Worm (Caenorhabditis elegans) whole organism, L1 larva: ENCODE data around the gene gst-22.

Source experiments
- C04F5.9 ChIP-seq: sonication (generic microtip); optimal IDR thresholded peaks from 2 replicates; lab custom pipeline; 2016; ENCODE audit warnings: missing genetic modification characterization, missing compliant biosample characterization
- C34B4.2 ChIP-seq: sonication (generic microtip); optimal IDR thresholded peaks from 2 replicates; lab custom pipeline; 2017; ENCODE audit warnings: mild to moderate bottlenecking, missing genetic modification characterization, missing compliant biosample characterization
- Y116A8C.19 ChIP-seq: sonication (generic microtip); optimal IDR thresholded peaks from 2 replicates; lab custom pipeline; 2016; ENCODE audit warnings: missing compliant biosample characterization, missing genetic modification characterization, borderline replicate concordance
- alr-1 ChIP-seq: fragments of 200-800 bp; sonication (Bioruptor generic); optimal IDR thresholded peaks from 2 replicates; lab custom pipeline; 2018; ENCODE audit warnings: borderline replicate concordance, mild to moderate bottlenecking, missing genetic modification characterization, missing compliant biosample characterization
- ama-1 ChIP-seq: fragments of 150-350 bp; optimal IDR thresholded peaks from 2 replicates; lab custom pipeline; 2014
- ceh-88 ChIP-seq: fragments of 200-800 bp; sonication (Bioruptor generic); IDR thresholded peaks from 2 replicates; pipeline ENCODE4 v1.3.6; 2022; ENCODE audit warnings: missing genetic modification characterization, missing compliant biosample characterization
- ceh-90 ChIP-seq: sonication (generic microtip); optimal IDR thresholded peaks from 2 replicates; lab custom pipeline; 2016; ENCODE audit warnings: missing genetic modification characterization, missing compliant biosample characterization
- dpl-1 ChIP-seq, 3 experiments: fragments of 150-350 bp in 2 of 3; sonication (generic microtip) in 1 of 3; optimal IDR thresholded peaks; 2 replicates each; lab custom pipeline; 2014 to 2017; ENCODE audit warnings: missing biosample characterization in 3 of 3, missing genetic modification characterization in 3 of 3, missing genetic modification reagents in 3 of 3
- dsc-1 ChIP-seq: sonication (generic microtip); optimal IDR thresholded peaks from 2 replicates; lab custom pipeline; 2016; ENCODE audit warnings: mild to moderate bottlenecking, missing genetic modification characterization, missing compliant biosample characterization
- efl-3 ChIP-seq: fragments of 200-800 bp; sonication (Bioruptor generic); optimal IDR thresholded peaks from 2 replicates; lab custom pipeline; 2018; ENCODE audit warnings: mild to moderate bottlenecking, missing genetic modification characterization, missing compliant biosample characterization
- egl-27 ChIP-seq, 2 experiments: fragments of 150-350 bp in 1 of 2; sonication (generic microtip); optimal IDR thresholded peaks; 3 replicates each; lab custom pipeline; 2017 to 2018; ENCODE audit warnings: missing biosample characterization in 2 of 2, missing genetic modification characterization in 2 of 2, missing genetic modification reagents in 2 of 2
- elt-2 ChIP-seq: sonication (generic microtip); optimal IDR thresholded peaks from 2 replicates; lab custom pipeline; 2016; ENCODE audit warnings: missing genetic modification characterization, mild to moderate bottlenecking, inconsistent platforms, missing compliant biosample characterization, missing genetic modification reagents
- ets-5 ChIP-seq: fragments of 200-800 bp; sonication (Bioruptor generic); IDR thresholded peaks from 2 replicates; pipeline ENCODE4 v1.3.6; 2022; ENCODE audit warnings: missing genetic modification characterization, missing compliant biosample characterization
- fkh-10 ChIP-seq: sonication (generic microtip); optimal IDR thresholded peaks from 2 replicates; lab custom pipeline; 2017; ENCODE audit warnings: missing biosample characterization, missing genetic modification reagents, missing genetic modification characterization
- fkh-4 ChIP-seq: sonication (generic microtip); optimal IDR thresholded peaks from 2 replicates; lab custom pipeline; 2016; ENCODE audit warnings: missing compliant biosample characterization, missing genetic modification characterization, borderline replicate concordance
- fkh-8 ChIP-seq: sonication (generic microtip); optimal IDR thresholded peaks from 2 replicates; lab custom pipeline; 2016; ENCODE audit warnings: mild to moderate bottlenecking, missing genetic modification characterization, missing compliant biosample characterization
- grh-1 ChIP-seq: fragments of 200-800 bp; sonication (Bioruptor generic); IDR thresholded peaks from 2 replicates; pipeline ENCODE4 v1.3.6; 2022; ENCODE audit warnings: missing genetic modification reagents, missing genetic modification characterization, missing compliant biosample characterization
- hlh-17 ChIP-seq: fragments of 200-800 bp; sonication (Bioruptor generic); optimal IDR thresholded peaks from 2 replicates; lab custom pipeline; 2018; ENCODE audit warnings: missing genetic modification characterization, mild to moderate bottlenecking, missing compliant biosample characterization, moderate library complexity, borderline replicate concordance
- hpl-2 ChIP-seq: fragments of 150-350 bp; optimal IDR thresholded peaks from 2 replicates; lab custom pipeline; 2014; ENCODE audit warnings: missing biosample characterization, missing genetic modification reagents, missing genetic modification characterization
- irx-1 ChIP-seq: sonication (generic microtip); optimal IDR thresholded peaks from 2 replicates; lab custom pipeline; 2016; ENCODE audit warnings: missing genetic modification characterization, missing compliant biosample characterization
- jun-1 ChIP-seq: fragments of 150-350 bp; optimal IDR thresholded peaks from 2 replicates; lab custom pipeline; 2014; ENCODE audit warnings: missing biosample characterization, missing genetic modification reagents, missing genetic modification characterization
- lin-13 ChIP-seq: fragments of 150-350 bp; optimal IDR thresholded peaks from 2 replicates; lab custom pipeline; 2014; ENCODE audit warnings: missing biosample characterization, missing genetic modification reagents, missing genetic modification characterization
- lin-15B ChIP-seq: fragments of 150-350 bp; sonication (generic microtip); optimal IDR thresholded peaks from 3 replicates; lab custom pipeline; 2014; ENCODE audit warnings: missing biosample characterization, missing genetic modification characterization
- lir-3 ChIP-seq: sonication (generic microtip); optimal IDR thresholded peaks from 2 replicates; lab custom pipeline; 2016; ENCODE audit warnings: mild to moderate bottlenecking, missing genetic modification characterization, moderate library complexity, missing compliant biosample characterization; ENCODE audit not compliant: poor library complexity
- nhr-19 ChIP-seq: fragments of 200-800 bp; sonication (Bioruptor generic); conservative IDR thresholded peaks from 2 replicates; pipeline ENCODE4 v1.3.6; 2022; ENCODE audit warnings: missing genetic modification characterization, missing compliant biosample characterization
- nhr-20 ChIP-seq: sonication (generic microtip); optimal IDR thresholded peaks from 2 replicates; lab custom pipeline; 2016; ENCODE audit warnings: mild to moderate bottlenecking, missing genetic modification characterization, missing compliant biosample characterization
- nhr-237 ChIP-seq: fragments of 150-350 bp; optimal IDR thresholded peaks from 2 replicates; lab custom pipeline; 2014; ENCODE audit warnings: missing biosample characterization, missing genetic modification characterization
- nhr-71 ChIP-seq: sonication (generic microtip); optimal IDR thresholded peaks from 2 replicates; lab custom pipeline; 2016; ENCODE audit warnings: mild to moderate bottlenecking, missing genetic modification characterization, moderate library complexity, missing compliant biosample characterization
- nhr-77 ChIP-seq: fragments of 150-350 bp; optimal IDR thresholded peaks from 2 replicates; lab custom pipeline; 2014; ENCODE audit warnings: missing biosample characterization, missing genetic modification characterization
- nhr-84 ChIP-seq: sonication (generic microtip); optimal IDR thresholded peaks from 2 replicates; lab custom pipeline; 2017; ENCODE audit warnings: missing biosample characterization, missing genetic modification characterization
- nhr-85 ChIP-seq: sonication (generic microtip); peaks from one replicate; lab custom pipeline; 2016; ENCODE audit warnings: missing genetic modification characterization, inconsistent platforms, missing compliant biosample characterization
- pax-3 ChIP-seq: fragments of 200-800 bp; sonication (Bioruptor generic); optimal IDR thresholded peaks from 2 replicates; lab custom pipeline; 2018; ENCODE audit warnings: mild to moderate bottlenecking, missing genetic modification characterization, moderate library complexity, missing compliant biosample characterization
- rnt-1 ChIP-seq: sonication (generic microtip); optimal IDR thresholded peaks from 2 replicates; lab custom pipeline; 2016; ENCODE audit warnings: mild to moderate bottlenecking, missing genetic modification characterization, moderate library complexity, missing compliant biosample characterization
- tbx-2 ChIP-seq: sonication (generic microtip); optimal IDR thresholded peaks from 2 replicates; lab custom pipeline; 2016; ENCODE audit warnings: missing genetic modification characterization, missing compliant biosample characterization
- unc-130 ChIP-seq: fragments of 150-350 bp; optimal IDR thresholded peaks from 2 replicates; lab custom pipeline; 2017; ENCODE audit warnings: missing biosample characterization, missing genetic modification characterization, inconsistent platforms
- unc-86 ChIP-seq: sonication (generic microtip); optimal IDR thresholded peaks from 2 replicates; lab custom pipeline; 2016; ENCODE audit warnings: missing genetic modification characterization, missing compliant biosample characterization
- unc-98 ChIP-seq: fragments of 200-800 bp; sonication (Bioruptor generic); IDR thresholded peaks from 2 replicates; pipeline ENCODE4 v1.3.6; 2022; ENCODE audit warnings: missing genetic modification characterization, missing compliant biosample characterization
- xbp-1 ChIP-seq: sonication (generic microtip); optimal IDR thresholded peaks from 2 replicates; lab custom pipeline; 2016; ENCODE audit warnings: missing genetic modification characterization, missing compliant biosample characterization
- ztf-11 ChIP-seq, 2 experiments: sonication (generic microtip); optimal IDR thresholded peaks; 2 replicates each; lab custom pipeline; 2016 to 2017; ENCODE audit warnings: missing genetic modification characterization in 2 of 2, missing biosample characterization in 1 of 2, missing compliant biosample characterization in 1 of 2
- ztf-4 ChIP-seq: fragments of 150-350 bp; optimal IDR thresholded peaks from 2 replicates; lab custom pipeline; 2014; ENCODE audit warnings: missing biosample characterization, missing genetic modification characterization

Gene gst-22

DNA sequence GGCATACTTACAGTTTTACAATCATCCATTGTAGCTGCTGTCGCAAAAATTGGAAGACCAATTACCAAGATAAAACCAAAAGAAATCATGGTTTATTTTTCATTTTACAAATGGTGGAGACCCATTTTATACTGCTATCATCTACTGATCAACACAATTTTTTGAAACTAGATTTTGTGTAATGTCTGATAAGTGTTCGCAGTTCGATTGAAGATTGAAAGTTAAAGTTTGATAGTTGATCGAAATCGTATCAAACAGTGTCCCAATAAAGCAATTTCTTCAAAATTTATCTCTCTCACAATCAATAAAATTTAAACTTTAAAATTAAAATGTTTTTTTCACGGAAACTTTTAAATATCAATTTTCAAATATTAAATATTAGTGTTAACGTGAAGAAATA lies 39.0 kb upstream of the gst-22 start, which contains the start of gene T13F3.6:
Gene T13F3.6 (minus strand): TSS at position 101 of the 400 bp plus-strand sequence.
- no peak for TF ChIP-seq ama-1 (lab: Kevin White, UChicago)
- no peak for TF ChIP-seq efl-3 (GFP tag; lab: Kevin White, UChicago)
- no peak for TF ChIP-seq xbp-1 (tag; lab: Kevin White, UChicago)
- TF ChIP-seq fkh-10 (GFP tag; lab: Kevin White, UChicago) = no peak
- TF ChIP-seq nhr-77 (tag; lab: Kevin White, UChicago) = no peak
- TF ChIP-seq nhr-19 = no peak
- TF ChIP-seq ets-5 = no peak
- TF ChIP-seq unc-130 = no peak
- TF ChIP-seq nhr-84 (tag; lab: Kevin White, UChicago) = no peak
- TF ChIP-seq ceh-90 (tag; lab: Kevin White, UChicago) = no peak
- no peak for TF ChIP-seq C34B4.2 (tag; lab: Kevin White, UChicago)
- TF ChIP-seq ztf-4 (tag; lab: Kevin White, UChicago) = no peak
- no peak for TF ChIP-seq Y116A8C.19 (tag; lab: Kevin White, UChicago)
- no peak for TF ChIP-seq grh-1 (GFP tag; lab: Robert Waterston, UW)
- no peak for TF ChIP-seq lir-3 (tag; lab: Kevin White, UChicago)
- no peak for TF ChIP-seq ztf-11 (tag; optimal IDR thresholded peaks at IDR 0.05; lab: Kevin White, UChicago)
- no peak for TF ChIP-seq hpl-2 (GFP tag; lab: Kevin White, UChicago)
- TF ChIP-seq, all 84 proteins: peak for 0

DNA sequence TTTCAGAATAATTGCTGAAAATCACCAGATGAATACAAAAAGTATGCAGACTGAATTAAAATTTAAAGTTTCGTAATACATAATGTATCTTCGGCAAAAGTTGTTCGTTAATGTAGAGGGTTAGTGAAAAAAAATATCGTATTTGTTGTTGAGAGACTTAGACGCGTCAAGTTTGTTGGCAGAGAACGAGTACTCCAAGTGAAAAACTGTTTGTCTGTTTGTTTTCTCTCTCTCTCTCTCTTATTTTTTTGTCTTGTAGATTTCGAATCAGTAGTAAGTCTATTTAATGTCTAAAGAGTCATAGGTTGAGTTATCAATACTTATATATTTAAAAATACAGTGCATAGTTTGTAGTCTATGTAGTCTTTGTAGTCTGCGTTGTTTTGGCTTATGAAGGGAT lies 37.5 kb upstream of the gst-22 start, which contains the start of the genes fbxa-2 and T13F3.8:
Gene fbxa-2 (minus strand): TSS at position 101 of the 400 bp plus-strand sequence.
Gene T13F3.8 (plus strand): TSS at position 245 of the 400 bp plus-strand sequence.
- TF ChIP-seq ztf-4 (tag; lab: Kevin White, UChicago) (no peak), elt-2 (tag; lab: Kevin White, UChicago) (no peak), irx-1 (no peak), unc-98 (GFP tag; lab: Robert Waterston, UW) (no peak), egl-27 (tag; optimal IDR thresholded peaks at IDR 0.05; lab: Kevin White, UChicago) (no peak), fkh-8 (tag; lab: Kevin White, UChicago) (no peak), nhr-20 (tag; lab: Kevin White, UChicago) (no peak), nhr-77 (tag; lab: Kevin White, UChicago) (no peak), lin-15B (tag; lab: Kevin White, UChicago) (no peak), dpl-1 (GFP tag; optimal IDR thresholded peaks at IDR 0.05; lab: Kevin White, UChicago) (no peak), C34B4.2 (tag; lab: Kevin White, UChicago) (no peak), nhr-85 (tag; lab: Kevin White, UChicago) (no peak), dsc-1 (no peak), fkh-4 (tag; lab: Kevin White, UChicago) (no peak), ceh-88 (no peak), rnt-1 (no peak)

DNA sequence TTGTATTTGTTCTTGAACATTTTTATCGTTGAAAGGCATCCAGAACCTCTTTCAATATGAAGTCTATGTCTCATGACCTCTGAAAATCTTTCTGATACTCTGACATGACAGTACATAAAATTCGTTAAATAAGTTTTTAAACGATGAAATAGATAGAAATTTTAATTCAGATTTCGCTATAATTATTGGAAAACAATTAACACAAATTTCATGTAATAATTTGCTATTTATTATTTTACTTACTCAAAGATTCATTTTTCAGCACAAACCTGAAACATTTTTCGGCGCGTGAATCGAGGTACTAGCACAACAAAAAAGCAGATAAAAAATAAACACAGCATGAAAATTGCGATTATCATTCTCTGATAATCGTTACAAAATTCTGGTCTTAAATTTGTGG lies 34.4 kb upstream of the gst-22 start, which contains the start of gene T13F3.4:
Gene T13F3.4 (minus strand): TSS at position 101 of the 400 bp plus-strand sequence.
- no peak for TF ChIP-seq jun-1
- TF ChIP-seq nhr-71 (tag; lab: Kevin White, UChicago) = no peak
- TF ChIP-seq alr-1 = no peak
- no peak for TF ChIP-seq unc-86 (tag; lab: Kevin White, UChicago)
- TF ChIP-seq tbx-2 (tag; lab: Kevin White, UChicago) = no peak
- TF ChIP-seq nhr-237 (tag; lab: Kevin White, UChicago) = no peak
- TF ChIP-seq C04F5.9 (tag; lab: Kevin White, UChicago) = no peak
- TF ChIP-seq nhr-77 (tag; lab: Kevin White, UChicago) = no peak
- TF ChIP-seq lin-13 (GFP tag; lab: Kevin White, UChicago) = no peak
- TF ChIP-seq pax-3 = no peak
- no peak for TF ChIP-seq unc-130
- no peak for TF ChIP-seq hlh-17 (GFP tag; lab: Kevin White, UChicago)
- TF ChIP-seq C34B4.2 (tag; lab: Kevin White, UChicago) = no peak
